Fruit fly (Drosophila melanogaster): Measurements from ENCODE around the gene CG3339.

CG3339 gene

dm6 chr3R:27281022-27281810, 40.9 kb downstream of the CG3339 start:
- TF ChIP-seq insv (optimal IDR thresholded peaks at IDR 0.05) (no peak), Sin3A (optimal IDR thresholded peaks at IDR 0.05) (no peak), Myc (optimal IDR thresholded peaks at IDR 0.05) (no peak), ttk (optimal IDR thresholded peaks at IDR 0.05) (no peak), psq (optimal IDR thresholded peaks at IDR 0.05) (no peak), h (optimal IDR thresholded peaks at IDR 0.05) (no peak)

- no peak for TF ChIP-seq Myc (optimal IDR thresholded peaks at IDR 0.05)
- TF ChIP-seq Sin3A (optimal IDR thresholded peaks at IDR 0.05), result no peak
- TF ChIP-seq ttk (optimal IDR thresholded peaks at IDR 0.05), result peak; percentile 97
Observed at dm6 chr3R:27279478-27279877, 42.6 kb downstream of the CG3339 start.

dm6 chr3R:27274533-27275447, 47.3 kb downstream of the CG3339 start, which contains the start of gene CG5938:
CG5938 (plus strand) TSS chr3R:27274794.
- TF ChIP-seq Sin3A (optimal IDR thresholded peaks at IDR 0.05) (no peak), h (optimal IDR thresholded peaks at IDR 0.05) (no peak), Myc (optimal IDR thresholded peaks at IDR 0.05) (no peak), insv (optimal IDR thresholded peaks at IDR 0.05) (no peak), psq (optimal IDR thresholded peaks at IDR 0.05) (no peak), ttk (optimal IDR thresholded peaks at IDR 0.05) (no peak)

dm6 chr3R:27273118-27274062, 48.7 kb downstream of the CG3339 start, which contains the start of gene CG5934:
CG5934 (plus strand) TSS chr3R:27273705.
- no peak for TF ChIP-seq psq (optimal IDR thresholded peaks at IDR 0.05)
- no peak for TF ChIP-seq ttk (optimal IDR thresholded peaks at IDR 0.05)
- no peak for TF ChIP-seq Myc (optimal IDR thresholded peaks at IDR 0.05)
- no peak for TF ChIP-seq Sin3A (optimal IDR thresholded peaks at IDR 0.05)

dm6 chr3R:27272233-27272632, 49.9 kb downstream of the CG3339 start:
- no peak for TF ChIP-seq h (optimal IDR thresholded peaks at IDR 0.05)
- no peak for TF ChIP-seq Myc (optimal IDR thresholded peaks at IDR 0.05)
- no peak for TF ChIP-seq insv (optimal IDR thresholded peaks at IDR 0.05)
- TF ChIP-seq psq (optimal IDR thresholded peaks at IDR 0.05), result no peak
- no peak for TF ChIP-seq ttk (optimal IDR thresholded peaks at IDR 0.05)
- no peak for TF ChIP-seq Sin3A (optimal IDR thresholded peaks at IDR 0.05)

dm6 chr3R:27270379-27271266, 51.5 kb downstream of the CG3339 start:
- no peak for TF ChIP-seq insv (optimal IDR thresholded peaks at IDR 0.05)
- TF ChIP-seq ttk (optimal IDR thresholded peaks at IDR 0.05), result peak; percentile 94

DNA sequence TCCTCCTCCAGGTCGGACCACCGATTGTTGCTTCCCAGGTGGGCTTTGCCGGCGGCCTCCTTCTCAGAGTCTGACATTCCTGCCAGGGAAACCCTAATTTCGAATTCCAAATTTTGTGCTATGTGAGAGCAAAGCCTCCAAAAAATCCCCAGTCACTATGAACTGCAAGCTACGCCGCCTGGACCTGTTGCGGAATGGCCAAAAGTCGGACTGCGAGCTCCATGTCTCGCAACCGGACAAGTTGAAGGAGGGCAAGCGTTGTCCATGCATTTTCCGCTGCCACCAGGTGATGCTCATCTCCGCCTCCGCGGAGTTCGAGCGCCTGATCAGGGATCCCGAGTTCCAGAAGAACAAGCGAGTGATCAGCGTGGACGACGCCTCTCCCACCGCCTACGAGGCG, 56.8 kb downstream of the CG3339 start, which contains the start of the genes CG14262 and CG14260:
CG14262 (minus strand) TSS at position 101 of the 400 bp plus-strand sequence.
CG14260 (plus strand) TSS at position 128 of the 400 bp plus-strand sequence.
- TF ChIP-seq insv (optimal IDR thresholded peaks at IDR 0.05) (no peak), ttk (optimal IDR thresholded peaks at IDR 0.05) (no peak), Myc (optimal IDR thresholded peaks at IDR 0.05) (no peak), Sin3A (optimal IDR thresholded peaks at IDR 0.05) (no peak), psq (optimal IDR thresholded peaks at IDR 0.05) (no peak), h (optimal IDR thresholded peaks at IDR 0.05) (no peak)

DNA sequence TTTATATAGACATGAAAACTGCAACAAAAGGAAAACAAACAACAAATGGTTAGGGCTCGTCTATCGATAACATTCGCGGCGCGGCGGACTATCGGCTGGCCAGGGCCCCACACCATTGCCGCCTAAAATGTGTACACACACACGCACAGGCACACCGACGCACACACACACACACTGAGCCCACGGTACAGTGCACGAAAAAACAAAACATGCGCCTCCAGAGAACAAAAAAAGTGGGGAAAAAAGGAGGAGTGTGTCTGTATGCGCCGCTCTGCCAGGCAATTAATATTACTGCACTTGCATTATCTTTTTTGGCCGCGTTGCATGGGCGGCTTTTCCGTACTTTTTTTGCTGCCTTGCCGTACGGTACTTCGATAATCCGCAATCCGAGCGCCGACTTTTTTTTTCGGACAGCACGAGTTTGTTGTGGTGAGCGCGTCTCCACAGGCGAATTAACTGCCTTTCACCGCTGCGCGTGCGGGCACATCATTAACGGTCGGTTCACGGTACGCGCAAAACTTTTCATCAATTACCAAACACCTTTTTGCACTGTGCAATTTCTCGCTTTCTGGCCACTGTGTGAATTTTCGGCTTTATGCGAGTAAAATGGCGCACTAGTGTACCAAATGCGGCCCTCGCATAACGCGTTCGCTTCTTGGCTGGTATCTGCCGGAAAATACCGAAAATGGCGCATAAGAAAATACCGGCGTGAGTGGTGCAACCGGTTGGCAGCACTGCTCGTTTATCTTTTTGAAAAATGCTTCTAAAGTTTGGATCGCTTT, 58.5 kb downstream of the CG3339 start, which contains the start of gene woc:
woc (minus strand) TSS at position 622 of the 782 bp plus-strand sequence.
- no peak for TF ChIP-seq Myc (optimal IDR thresholded peaks at IDR 0.05)
- no peak for TF ChIP-seq h (optimal IDR thresholded peaks at IDR 0.05)
- TF ChIP-seq Sin3A (optimal IDR thresholded peaks at IDR 0.05), result no peak
- TF ChIP-seq insv (optimal IDR thresholded peaks at IDR 0.05), result no peak
- TF ChIP-seq ttk (optimal IDR thresholded peaks at IDR 0.05), result no peak
- TF ChIP-seq psq (optimal IDR thresholded peaks at IDR 0.05), result no peak

DNA sequence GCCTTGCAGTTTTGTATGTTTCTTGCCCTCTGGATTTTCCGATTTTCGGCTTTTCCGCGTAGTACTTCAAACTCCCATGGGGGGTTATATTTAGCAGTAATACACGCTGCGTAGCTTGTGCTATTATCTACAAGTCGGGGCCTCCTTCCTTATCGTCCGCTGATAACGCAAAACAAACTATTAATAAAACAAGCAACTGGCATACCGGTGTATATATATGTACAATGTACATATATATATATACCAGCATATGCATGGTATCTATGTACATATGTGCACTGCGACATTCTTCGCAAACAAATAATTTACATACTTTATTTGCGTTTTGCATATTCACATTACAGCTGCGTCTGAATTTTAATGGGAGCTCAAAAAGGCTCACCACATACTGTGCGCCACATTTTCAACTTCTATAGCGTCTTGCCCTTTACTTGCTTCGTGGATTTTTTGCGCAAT, 68.2 kb downstream of the CG3339 start:
- TF ChIP-seq Sin3A (optimal IDR thresholded peaks at IDR 0.05) (no peak), insv (optimal IDR thresholded peaks at IDR 0.05) (no peak), ttk (optimal IDR thresholded peaks at IDR 0.05) (no peak), Myc (optimal IDR thresholded peaks at IDR 0.05) (no peak)
